Fruit fly (Drosophila melanogaster) whole organism, larva: ENCODE measurements around the gene CG17726.

Experiments used
- noc ChIP-seq: fragments of 200-800 bp; sonication (Bioruptor generic); optimal IDR thresholded peaks from 3 replicates; lab custom pipeline; 2019; ENCODE audit warnings: missing biosample characterization, mild to moderate bottlenecking, missing genetic modification characterization, moderate library complexity

The CG17726 gene

DNA sequence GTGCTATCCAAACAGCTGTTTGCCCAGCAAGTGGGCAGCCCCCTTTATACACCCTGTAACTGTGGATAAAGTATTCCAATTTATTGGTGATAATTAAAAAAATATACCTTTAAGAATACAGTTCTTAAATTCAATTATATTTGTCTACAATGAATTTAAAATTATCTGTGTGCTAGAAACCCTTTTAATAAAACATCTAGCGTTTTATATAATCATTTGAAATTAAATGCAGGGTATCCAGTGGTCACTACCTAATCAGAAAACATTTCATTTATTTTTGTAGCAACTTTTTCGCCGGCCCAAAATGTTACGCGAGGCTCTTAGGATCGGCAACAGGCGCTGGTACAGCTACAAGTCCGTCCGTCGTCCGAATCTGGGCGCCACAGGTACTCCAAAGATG is at the start of gene CG17726:
TSS of gene CG17726 (plus strand) at position 267 of the 400 bp plus-strand sequence.
- peak; percentile 95 for TF ChIP-seq noc (tag; lab: Kevin White, UChicago)

DNA sequence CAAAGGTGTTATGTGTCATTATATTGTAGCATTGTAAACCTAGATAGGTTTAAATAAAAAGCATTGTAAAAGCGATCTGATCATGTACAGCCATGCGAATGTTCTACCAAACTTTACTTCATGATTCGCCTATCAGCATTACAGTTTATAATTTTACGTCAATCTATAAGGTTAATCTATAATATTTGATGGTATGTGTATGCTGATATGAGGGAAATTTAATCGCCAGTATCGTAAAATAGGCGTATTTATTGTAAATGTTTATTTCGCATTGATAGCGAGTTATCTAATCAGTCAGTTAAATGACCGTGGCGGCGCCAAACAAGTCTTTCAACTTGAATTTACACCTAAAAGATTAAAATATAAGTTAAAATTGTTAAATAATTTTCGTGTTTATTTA is 49.0 kb upstream of the CG17726 start:
- no peak for TF ChIP-seq noc (tag; lab: Kevin White, UChicago)

DNA sequence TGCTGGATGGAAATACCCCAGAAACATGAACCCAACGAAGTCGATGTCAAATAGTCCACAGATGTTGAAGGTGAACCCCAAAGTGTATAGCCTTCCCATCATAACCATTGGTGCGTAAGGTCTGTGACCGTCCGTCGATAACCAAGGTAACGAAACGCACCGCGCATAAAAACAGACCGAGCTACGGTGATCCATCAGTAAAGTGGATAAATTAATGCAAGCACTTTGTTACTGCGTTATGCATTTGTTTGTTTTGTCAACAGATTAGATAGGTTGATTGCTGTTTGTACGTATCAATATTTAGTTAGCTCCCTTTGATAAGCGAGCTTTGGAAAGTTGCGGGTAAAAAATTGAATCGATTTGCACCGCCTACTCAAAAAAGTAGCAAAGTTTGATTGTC is 48.3 kb upstream of the CG17726 start:
- TF ChIP-seq noc (tag; lab: Kevin White, UChicago), result no peak

DNA sequence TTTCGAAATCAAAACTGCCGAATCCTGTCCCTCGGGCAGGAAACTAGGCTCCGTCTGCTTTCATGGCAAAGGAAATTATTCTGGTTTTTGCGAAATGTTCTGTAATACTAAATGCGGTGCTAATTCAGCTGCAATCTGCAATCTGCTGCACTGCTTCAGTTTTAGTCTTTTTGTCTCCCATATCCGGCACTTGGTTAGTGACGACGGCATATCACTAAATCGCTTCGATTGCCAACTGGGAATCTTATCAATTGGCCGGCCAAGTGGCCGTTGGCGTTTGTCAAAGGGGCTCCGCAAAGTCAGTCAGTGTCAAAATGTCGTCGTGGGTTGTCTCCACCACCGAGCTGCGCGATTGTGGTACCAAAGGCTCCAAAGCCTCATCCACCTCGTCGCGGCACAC is 30.8 kb upstream of the CG17726 start, which contains the start of gene CG18577:
TSS of gene CG18577 (plus strand) at position 301 of the 400 bp plus-strand sequence.
- no peak for TF ChIP-seq noc (tag; lab: Kevin White, UChicago)

DNA sequence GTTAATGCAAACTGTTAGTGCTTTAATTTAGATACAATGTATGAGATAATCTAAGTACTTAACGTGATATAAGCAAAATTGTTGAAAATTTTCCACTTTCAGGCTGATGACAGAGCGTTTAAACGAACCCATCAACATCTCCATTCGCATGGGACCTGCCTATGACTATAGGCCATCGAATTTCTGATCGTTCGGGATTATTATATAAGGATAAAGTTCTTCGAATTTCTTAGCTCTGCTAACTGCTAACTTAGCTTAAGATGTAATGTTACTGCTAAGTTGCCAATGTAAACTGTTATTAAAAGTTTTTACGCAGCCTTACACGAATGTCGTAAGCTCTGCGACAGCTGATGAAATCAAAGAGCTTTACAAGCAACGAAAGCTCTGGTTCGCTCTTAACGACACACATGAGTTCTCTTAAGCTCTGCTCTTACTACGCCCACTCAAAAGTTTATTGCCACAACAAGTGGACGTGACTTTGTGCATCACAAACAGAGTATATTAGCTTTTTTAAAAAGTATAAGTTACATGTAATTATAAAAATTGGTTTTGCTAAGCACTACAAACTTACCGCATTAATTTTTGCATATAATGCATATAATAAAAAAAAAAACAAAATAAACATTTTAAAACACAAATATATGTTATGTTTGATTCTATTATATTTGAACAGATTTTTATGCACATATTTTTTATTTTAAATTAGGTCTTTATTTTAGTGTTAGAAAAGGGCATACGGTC is 29.7 kb upstream of the CG17726 start:
- peak; percentile 98 for TF ChIP-seq noc (tag; lab: Kevin White, UChicago)

DNA sequence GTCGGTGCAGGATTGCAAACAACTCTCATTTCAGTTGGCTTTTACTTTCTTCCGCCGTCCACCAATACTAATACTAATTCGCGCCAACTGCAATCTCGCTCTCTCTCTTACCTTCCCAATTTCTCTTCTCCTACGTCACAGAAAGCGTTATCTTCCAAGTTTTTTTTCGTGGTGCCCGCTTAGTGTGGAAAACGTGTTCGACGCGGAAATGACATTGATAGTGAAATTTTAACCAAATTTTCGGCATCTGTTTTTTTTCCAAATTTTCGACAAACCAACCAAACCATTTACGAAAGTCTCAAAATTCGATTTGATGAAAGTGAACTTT is 29.2 kb upstream of the CG17726 start, which contains the start of gene cu:
TSS of gene cu (plus strand) at position 204 of the 328 bp plus-strand sequence.
- TF ChIP-seq noc (tag; lab: Kevin White, UChicago), result no peak

DNA sequence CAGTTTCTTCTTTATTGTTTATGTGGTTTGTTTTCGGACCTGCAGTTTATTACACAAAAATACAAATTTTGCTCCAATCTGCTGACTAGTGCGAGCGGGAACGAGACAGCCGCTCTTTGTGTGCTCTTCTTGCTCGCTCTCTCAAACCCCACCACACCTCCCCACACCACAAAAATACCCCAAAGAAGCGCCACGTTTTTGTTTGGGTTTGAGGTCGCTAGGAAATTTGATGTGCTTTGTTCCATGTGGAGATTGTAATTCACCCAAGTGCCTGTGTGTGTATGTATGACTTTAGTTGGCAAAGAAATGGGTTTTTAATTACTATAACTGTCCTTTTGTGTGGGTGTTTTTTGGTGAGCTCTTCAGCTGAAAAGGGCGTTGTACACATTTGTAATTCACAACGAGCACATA is 28.5 kb upstream of the CG17726 start:
- peak; percentile 34 for TF ChIP-seq noc (tag; lab: Kevin White, UChicago)

DNA sequence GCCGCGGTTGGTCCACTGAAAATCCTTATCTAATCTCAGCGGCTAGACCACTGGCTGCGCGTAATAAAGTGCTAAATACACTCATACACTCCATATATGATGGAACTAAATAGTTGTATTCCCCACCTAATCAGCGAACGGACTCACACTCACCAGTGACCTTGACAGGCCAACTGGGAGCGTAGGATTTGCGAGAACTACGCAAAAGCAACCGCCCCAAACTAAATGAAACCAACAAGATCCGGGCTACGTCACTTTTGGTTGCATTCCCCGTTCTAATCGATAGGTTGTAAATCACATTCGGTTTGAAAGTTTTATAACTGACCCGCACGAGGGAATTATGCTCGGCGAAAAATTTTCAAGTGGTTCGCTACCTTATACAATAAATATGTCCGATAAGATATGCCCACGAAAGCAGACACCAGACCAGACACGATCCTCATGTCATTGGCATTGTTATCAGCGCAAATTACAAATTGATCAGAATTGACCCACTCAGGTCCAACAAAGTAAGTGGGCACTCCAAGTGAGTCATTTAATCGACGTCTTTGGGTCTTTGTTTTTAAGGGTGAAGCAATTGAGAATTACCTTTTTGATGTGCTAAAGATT is 27.2 kb upstream of the CG17726 start:
- TF ChIP-seq noc (tag; lab: Kevin White, UChicago), result peak; percentile 71

DNA sequence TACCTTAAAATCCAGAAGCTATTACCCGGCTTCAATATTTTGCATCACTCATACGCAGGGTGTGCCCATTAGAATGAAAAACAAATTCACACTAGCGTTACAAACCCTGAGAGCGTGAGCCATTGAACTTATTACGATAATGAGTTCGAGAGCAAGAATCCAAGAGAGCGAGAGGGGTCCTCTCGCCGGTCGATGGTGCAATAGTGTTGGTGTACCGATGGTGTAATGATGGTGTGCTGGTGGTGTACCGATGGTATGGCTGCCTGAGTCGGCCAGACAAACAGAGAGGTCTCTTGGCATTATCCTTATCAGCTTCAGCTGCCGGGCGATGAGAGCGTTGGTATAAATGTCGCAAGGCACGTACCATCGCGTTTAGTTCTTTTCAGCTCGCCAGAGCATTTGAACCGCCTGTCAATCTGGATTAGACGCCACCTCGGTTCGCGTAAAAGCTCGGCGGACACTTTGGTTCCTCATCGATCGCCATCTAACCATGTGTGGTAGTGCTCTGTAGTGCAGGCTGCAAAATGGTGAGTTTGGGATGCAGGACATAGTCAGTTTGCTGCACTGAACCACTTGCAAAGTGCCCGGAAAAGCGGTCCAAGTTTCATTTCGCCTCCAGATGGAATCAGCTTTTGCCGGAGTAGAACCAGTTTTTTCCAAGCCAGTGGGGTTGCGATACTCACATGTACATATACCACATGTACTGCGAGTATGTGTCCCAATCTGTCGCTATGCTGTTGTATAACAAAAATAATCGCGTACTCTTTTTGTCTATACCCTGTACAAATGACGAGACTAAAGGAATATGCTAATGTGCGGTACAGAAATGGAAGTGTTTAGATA is 26.3 kb upstream of the CG17726 start:
- TF ChIP-seq noc (tag; lab: Kevin White, UChicago), result no peak

DNA sequence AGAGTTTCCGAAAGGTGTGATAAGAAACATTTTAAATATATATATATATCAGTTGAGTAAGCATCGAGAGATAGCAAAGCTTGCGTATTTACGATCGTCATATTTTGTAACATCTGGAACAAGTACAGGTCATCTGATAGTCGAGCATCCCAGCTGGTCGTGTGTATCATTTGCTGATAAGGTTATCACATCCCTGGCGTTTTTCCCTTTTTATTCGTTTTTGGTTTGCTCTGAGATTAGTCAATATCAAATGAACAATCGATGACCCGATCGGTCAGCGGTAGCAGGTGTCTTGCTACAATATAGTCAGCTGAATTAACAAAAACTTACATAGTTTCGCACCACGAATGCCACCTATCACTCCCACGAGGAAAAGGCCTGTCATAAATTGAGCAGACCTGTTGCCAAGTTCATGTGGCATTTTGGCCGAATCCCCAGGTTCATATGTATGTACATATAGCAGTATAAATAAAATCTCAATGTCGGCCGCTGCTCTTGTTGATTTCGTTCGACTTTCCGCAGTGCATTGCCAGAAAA is 25.6 kb upstream of the CG17726 start:
- peak; percentile 94 for TF ChIP-seq noc (tag; lab: Kevin White, UChicago)

DNA sequence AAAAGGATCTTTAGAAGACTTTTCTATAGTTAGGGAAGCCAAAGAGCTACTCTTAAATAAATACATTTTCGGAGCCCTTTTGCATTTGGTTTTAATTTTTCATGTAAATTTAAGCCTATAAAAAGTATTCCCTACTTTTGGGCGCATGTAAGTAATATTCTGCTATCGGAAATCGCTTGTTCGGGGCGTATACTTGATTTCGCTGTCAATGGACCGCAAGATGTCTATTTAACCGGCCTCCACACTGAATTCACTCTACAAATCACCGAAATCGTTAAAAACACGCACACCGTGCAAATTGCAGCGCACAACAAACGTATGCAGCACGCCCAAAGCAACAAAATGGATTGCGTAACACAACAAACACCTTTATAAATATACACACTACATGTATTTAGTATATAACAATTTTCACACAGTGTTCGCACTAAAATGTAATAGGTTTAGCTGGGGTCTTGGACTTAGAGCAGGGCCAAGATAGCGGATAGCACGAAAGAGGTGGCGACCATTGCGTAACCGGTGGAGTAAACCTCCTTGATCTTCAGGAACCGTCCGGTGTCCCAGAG is 17.7 kb upstream of the CG17726 start:
- TF ChIP-seq noc (tag; lab: Kevin White, UChicago), result no peak

DNA sequence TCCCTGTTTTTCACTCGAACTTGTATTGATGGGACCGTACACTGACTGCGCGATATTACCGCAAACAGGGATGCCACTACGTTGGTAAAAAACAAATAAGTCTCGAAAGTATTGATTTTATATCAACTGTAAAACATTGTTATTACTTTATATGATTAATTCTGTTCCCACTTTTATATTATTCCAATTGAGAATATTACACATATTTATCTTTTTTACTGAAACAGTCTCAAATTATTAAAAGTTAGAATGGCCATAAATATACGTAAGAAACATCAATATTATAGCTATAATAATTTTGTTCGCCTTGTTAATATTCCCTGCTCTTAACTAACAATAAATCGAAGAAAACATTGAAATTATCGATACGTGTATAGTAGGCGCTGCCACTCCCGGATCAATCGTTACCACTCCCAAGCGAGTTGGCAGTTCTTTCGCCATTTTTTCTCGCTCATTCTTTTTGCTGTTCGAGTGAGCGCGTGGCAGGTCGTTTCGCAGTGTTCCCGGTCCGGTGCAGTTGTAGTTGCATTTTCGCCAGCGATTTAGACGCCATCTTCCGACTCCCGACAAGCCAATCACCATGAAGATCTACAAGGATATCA is 16.7 kb upstream of the CG17726 start, which contains the start of the genes SdhC and Tctp:
TSS of gene SdhC (minus strand) at position 49 of the 602 bp plus-strand sequence.
TSS of gene Tctp (plus strand) at position 447 of the 602 bp plus-strand sequence.
- TF ChIP-seq noc (tag; lab: Kevin White, UChicago), result peak; percentile 63

DNA sequence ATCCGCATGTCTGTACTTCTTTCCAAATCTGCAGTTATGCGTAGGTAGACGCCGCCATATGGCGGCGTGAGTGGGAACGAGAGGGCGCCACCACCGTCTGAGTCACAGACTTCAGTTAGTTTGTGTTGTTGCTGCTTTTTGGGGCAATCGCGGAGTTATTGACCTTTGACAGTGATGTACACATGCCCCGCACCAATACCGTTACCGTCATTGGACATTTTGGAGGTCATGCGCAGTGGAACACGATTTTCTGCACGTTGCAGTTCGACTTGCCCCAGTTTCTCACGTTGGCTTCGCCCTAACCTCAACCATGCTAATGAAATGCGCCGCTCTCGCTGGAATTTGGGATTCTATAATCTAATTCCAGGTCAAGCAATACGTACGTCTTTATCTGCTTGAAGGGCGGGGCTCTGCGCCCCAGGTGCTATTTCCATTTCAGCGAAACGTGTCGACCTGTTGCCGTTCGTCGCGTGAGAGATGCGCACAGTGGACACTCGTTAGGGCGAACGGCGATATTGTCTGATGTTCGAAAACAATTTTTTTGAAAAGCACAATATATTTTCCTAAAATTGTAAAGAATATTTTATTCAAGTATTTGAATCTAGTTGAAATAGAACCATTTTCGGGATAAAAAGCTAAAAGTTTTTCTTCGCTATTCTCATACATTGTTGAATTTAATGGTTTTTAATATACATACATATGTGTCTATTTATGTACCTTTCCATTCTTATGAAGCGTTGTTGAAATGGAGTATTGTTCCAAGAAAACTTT is 15.1 kb upstream of the CG17726 start:
- TF ChIP-seq noc (tag; lab: Kevin White, UChicago), result peak; percentile 68

DNA sequence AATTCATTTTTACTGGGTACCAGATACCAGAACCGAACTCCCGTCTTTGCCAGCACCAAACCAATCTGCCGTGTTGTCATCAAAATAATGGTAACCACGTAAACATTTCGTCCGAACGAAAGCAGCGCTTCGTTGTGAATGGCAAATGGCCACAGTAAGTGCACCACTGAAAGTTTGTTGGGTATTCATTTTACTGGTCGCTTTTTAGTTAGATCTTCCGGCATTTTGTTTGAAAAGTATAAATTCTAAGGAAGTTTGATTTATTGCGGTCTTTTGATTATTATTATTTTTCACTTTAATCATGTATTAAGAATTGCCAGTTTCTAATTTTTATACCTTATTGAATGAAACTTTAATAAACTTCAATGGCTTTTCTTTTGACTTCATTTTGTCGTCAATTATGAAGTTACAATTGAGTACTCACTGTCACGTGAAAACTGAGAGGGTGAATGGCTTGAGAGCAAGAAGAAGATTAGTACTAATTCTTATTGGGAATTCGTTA is 12.1 kb upstream of the CG17726 start, which contains the start of gene ZnT86D:
TSS of gene ZnT86D (minus strand) at position 91 of the 502 bp plus-strand sequence.
- peak; percentile 85 for TF ChIP-seq noc (tag; lab: Kevin White, UChicago)
